Worm (Caenorhabditis elegans) whole organism, late embryonic: ENCODE measurements around the gene H01G02.3.
A peak's percentile ranks its signal among the peaks of the same experiment; 100 is the strongest.

Experiments
- C38D4.7 ChIP-seq: fragments of 200-800 bp; sonication (Bioruptor generic); optimal IDR thresholded peaks from 2 replicates; lab custom pipeline; 2018; ENCODE audit warnings: mild to moderate bottlenecking, missing genetic modification characterization, moderate library complexity, missing compliant biosample characterization
- K02D7.2 ChIP-seq: sonication (generic microtip); optimal IDR thresholded peaks from 2 replicates; lab custom pipeline; 2017; ENCODE audit warnings: mild to moderate bottlenecking, missing genetic modification characterization, missing compliant biosample characterization
- T23F11.4 ChIP-seq: fragments of 200-800 bp; sonication (Bioruptor generic); optimal IDR thresholded peaks from 2 replicates; lab custom pipeline; 2018; ENCODE audit warnings: mild to moderate bottlenecking, missing genetic modification characterization, missing compliant biosample characterization
- Y22D7AL.16 ChIP-seq: sonication (generic microtip); optimal IDR thresholded peaks from 2 replicates; lab custom pipeline; 2016; ENCODE audit warnings: missing genetic modification characterization, missing compliant biosample characterization
- ceh-14 ChIP-seq: sonication (generic microtip); optimal IDR thresholded peaks from 2 replicates; lab custom pipeline; 2016; ENCODE audit warnings: missing genotype, missing genetic modification characterization, missing compliant biosample characterization
- ceh-18 ChIP-seq: sonication (generic microtip); optimal IDR thresholded peaks from 2 replicates; lab custom pipeline; 2016; ENCODE audit warnings: missing genetic modification characterization, missing compliant biosample characterization
- ceh-2 ChIP-seq: sonication (generic microtip); optimal IDR thresholded peaks from 2 replicates; lab custom pipeline; 2016; ENCODE audit warnings: missing genotype, missing genetic modification characterization, missing compliant biosample characterization
- ceh-31 ChIP-seq: sonication (generic microtip); optimal IDR thresholded peaks from 2 replicates; lab custom pipeline; 2016; ENCODE audit warnings: missing genetic modification characterization, missing compliant biosample characterization
- ceh-34 ChIP-seq: sonication (generic microtip); optimal IDR thresholded peaks from 2 replicates; lab custom pipeline; 2016; ENCODE audit warnings: mild to moderate bottlenecking, missing genetic modification characterization, missing compliant biosample characterization
- ceh-45 ChIP-seq: fragments of 200-800 bp; sonication (Bioruptor generic); IDR thresholded peaks from 2 replicates; pipeline ENCODE4 v1.3.6; 2022; ENCODE audit warnings: missing genetic modification reagents, missing genetic modification characterization, missing compliant biosample characterization
- ceh-6 ChIP-seq: fragments of 200-800 bp; sonication (Bioruptor generic); optimal IDR thresholded peaks from 2 replicates; lab custom pipeline; 2018; ENCODE audit warnings: mild to moderate bottlenecking, missing genetic modification characterization, missing compliant biosample characterization
- ceh-9 ChIP-seq: sonication (generic microtip); optimal IDR thresholded peaks from 2 replicates; lab custom pipeline; 2016; ENCODE audit warnings: mild to moderate bottlenecking, missing genetic modification characterization, inconsistent platforms, missing compliant biosample characterization
- elt-4 ChIP-seq: sonication (generic microtip); optimal IDR thresholded peaks from 2 replicates; lab custom pipeline; 2016; ENCODE audit warnings: missing genetic modification characterization, missing compliant biosample characterization
- eyg-1 ChIP-seq: sonication (generic microtip); optimal IDR thresholded peaks from 2 replicates; lab custom pipeline; 2016; ENCODE audit warnings: missing genotype, missing genetic modification characterization, missing compliant biosample characterization
- fax-1 ChIP-seq: sonication (generic microtip); optimal IDR thresholded peaks from 2 replicates; lab custom pipeline; 2016; ENCODE audit warnings: missing genotype, missing genetic modification characterization, missing compliant biosample characterization
- fkh-10 ChIP-seq: fragments of 150-350 bp; optimal IDR thresholded peaks from 2 replicates; lab custom pipeline; 2014; ENCODE audit warnings: missing biosample characterization, missing genetic modification reagents, missing genetic modification characterization
- fkh-6 ChIP-seq: sonication (generic microtip); optimal IDR thresholded peaks from 2 replicates; lab custom pipeline; 2016; ENCODE audit warnings: missing genetic modification characterization, missing compliant biosample characterization
- gmeb-2 ChIP-seq: sonication (generic microtip); optimal IDR thresholded peaks from 2 replicates; lab custom pipeline; 2016; ENCODE audit warnings: missing genetic modification characterization, inconsistent platforms, missing compliant biosample characterization
- hlh-15 ChIP-seq: sonication (generic microtip); optimal IDR thresholded peaks from 2 replicates; lab custom pipeline; 2016; ENCODE audit warnings: missing genetic modification characterization, missing compliant biosample characterization
- hlh-30 ChIP-seq: sonication (generic microtip); optimal IDR thresholded peaks from 2 replicates; lab custom pipeline; 2017; ENCODE audit warnings: antibody characterized with exemption, missing genetic modification characterization, missing compliant biosample characterization; ENCODE audit not compliant: insufficient read depth
- mec-3 ChIP-seq: sonication (generic microtip); optimal IDR thresholded peaks from 2 replicates; lab custom pipeline; 2016; ENCODE audit warnings: borderline replicate concordance, missing genetic modification characterization, missing compliant biosample characterization
- nfya-1 ChIP-seq: sonication (generic microtip); optimal IDR thresholded peaks from 2 replicates; lab custom pipeline; 2017; ENCODE audit warnings: missing genetic modification characterization, mild to moderate bottlenecking, missing compliant biosample characterization, antibody characterized with exemption, moderate library complexity
- nhr-11 ChIP-seq: fragments of 150-350 bp; optimal IDR thresholded peaks from 2 replicates; lab custom pipeline; 2014; ENCODE audit warnings: missing biosample characterization, missing genetic modification characterization
- odd-2 ChIP-seq: sonication (generic microtip); optimal IDR thresholded peaks from 2 replicates; lab custom pipeline; 2017; ENCODE audit warnings: antibody characterized with exemption, mild to moderate bottlenecking, missing genetic modification characterization, missing compliant biosample characterization
- pag-3 ChIP-seq: sonication (generic microtip); optimal IDR thresholded peaks from 2 replicates; lab custom pipeline; 2016; ENCODE audit warnings: missing compliant biosample characterization, missing genetic modification characterization, borderline replicate concordance
- pat-9 ChIP-seq: fragments of 200-800 bp; sonication (Bioruptor generic); optimal IDR thresholded peaks from 2 replicates; lab custom pipeline; 2018; ENCODE audit warnings: mild to moderate bottlenecking, missing genetic modification characterization, moderate library complexity, missing compliant biosample characterization
- pax-1 ChIP-seq: fragments of 150-350 bp; optimal IDR thresholded peaks from 2 replicates; lab custom pipeline; 2014; ENCODE audit warnings: missing biosample characterization, missing genetic modification characterization
- pha-2 ChIP-seq: sonication (generic microtip); optimal IDR thresholded peaks from 2 replicates; lab custom pipeline; 2017; ENCODE audit warnings: mild to moderate bottlenecking, missing genetic modification characterization, missing compliant biosample characterization
- pqm-1 ChIP-seq: sonication (generic microtip); optimal IDR thresholded peaks from 2 replicates; lab custom pipeline; 2016; ENCODE audit warnings: missing genetic modification characterization, missing compliant biosample characterization
- pros-1 ChIP-seq: fragments of 150-350 bp; optimal IDR thresholded peaks from 2 replicates; lab custom pipeline; 2014; ENCODE audit warnings: missing biosample characterization, missing genetic modification reagents, missing genetic modification characterization
- sdc-2 ChIP-seq: sonication (generic microtip); optimal IDR thresholded peaks from 2 replicates; lab custom pipeline; 2016; ENCODE audit warnings: missing genotype, missing genetic modification characterization, missing compliant biosample characterization
- sox-2 ChIP-seq: fragments of 200-800 bp; sonication (Bioruptor generic); IDR thresholded peaks from 2 replicates; pipeline ENCODE4 v1.3.6; 2022; ENCODE audit warnings: missing genetic modification reagents, missing genetic modification characterization, missing compliant biosample characterization
- syd-9 ChIP-seq: sonication (generic microtip); optimal IDR thresholded peaks from 2 replicates; lab custom pipeline; 2016; ENCODE audit warnings: mild to moderate bottlenecking, missing genetic modification characterization, moderate library complexity, missing compliant biosample characterization
- tbx-2 ChIP-seq: sonication (generic microtip); optimal IDR thresholded peaks from 2 replicates; lab custom pipeline; 2016; ENCODE audit warnings: missing genetic modification characterization, missing compliant biosample characterization
- tbx-7 ChIP-seq: sonication (generic microtip); optimal IDR thresholded peaks from 2 replicates; lab custom pipeline; 2016; ENCODE audit warnings: missing genotype, missing genetic modification characterization, missing compliant biosample characterization
- ttx-3 ChIP-seq: sonication (generic microtip); optimal IDR thresholded peaks from 2 replicates; lab custom pipeline; 2016; ENCODE audit warnings: missing genetic modification reagents, missing genetic modification characterization, missing compliant biosample characterization
- unc-42 ChIP-seq: sonication (generic microtip); optimal IDR thresholded peaks from 2 replicates; lab custom pipeline; 2016; ENCODE audit warnings: missing genotype, missing genetic modification characterization, missing compliant biosample characterization
- unc-55 ChIP-seq: sonication (generic microtip); optimal IDR thresholded peaks from 2 replicates; lab custom pipeline; 2017; ENCODE audit warnings: missing biosample characterization, missing genetic modification reagents, missing genetic modification characterization
- zip-5 ChIP-seq: sonication (generic microtip); optimal IDR thresholded peaks from 2 replicates; lab custom pipeline; 2016; ENCODE audit warnings: missing genetic modification characterization, missing compliant biosample characterization

The H01G02.3 gene

ce11 chrIV:11812017-11812416, 19.6 kb upstream of the H01G02.3 start:
- no peak for TF ChIP-seq sox-2 (GFP tag; lab: Robert Waterston, UW)
- TF ChIP-seq fkh-6 (tag; lab: Kevin White, UChicago): no peak
- TF ChIP-seq ceh-34 (tag; lab: Kevin White, UChicago): no peak
- no peak for TF ChIP-seq ceh-31 (tag; lab: Kevin White, UChicago)
- TF ChIP-seq eyg-1 (tag; lab: Kevin White, UChicago): no peak
- TF ChIP-seq tbx-7 (tag; lab: Kevin White, UChicago): no peak
- no peak for TF ChIP-seq sdc-2 (tag; lab: Kevin White, UChicago)
- no peak for TF ChIP-seq pqm-1 (tag; lab: Kevin White, UChicago)
- TF ChIP-seq Y22D7AL.16 (tag; lab: Kevin White, UChicago): no peak
- no peak for TF ChIP-seq T23F11.4 (GFP tag; lab: Kevin White, UChicago)
- no peak for TF ChIP-seq fax-1 (tag; lab: Kevin White, UChicago)
- TF ChIP-seq mec-3: no peak
- TF ChIP-seq C38D4.7 (GFP tag; lab: Kevin White, UChicago): no peak
- TF ChIP-seq pha-2 (tag; lab: Kevin White, UChicago): no peak
- TF ChIP-seq fkh-10 (GFP tag; lab: Kevin White, UChicago): no peak
- no peak for TF ChIP-seq syd-9 (tag; lab: Kevin White, UChicago)
- TF ChIP-seq hlh-15 (tag; lab: Kevin White, UChicago): no peak
- TF ChIP-seq gmeb-2 (tag; lab: Kevin White, UChicago): no peak

- peak; percentile 73 for TF ChIP-seq nfya-1 (tag; lab: Kevin White, UChicago)
- TF ChIP-seq elt-4 (tag; lab: Kevin White, UChicago): no peak
- peak; percentile 66 for TF ChIP-seq tbx-2 (tag; lab: Kevin White, UChicago)
- TF ChIP-seq unc-42 (tag; lab: Kevin White, UChicago): peak; percentile 82
- TF ChIP-seq pros-1 (tag; lab: Kevin White, UChicago): peak; percentile 27
- TF ChIP-seq ceh-14 (tag; lab: Kevin White, UChicago): peak; percentile 0
- peak; percentile 84 for TF ChIP-seq ceh-18 (tag; lab: Kevin White, UChicago)
- no peak for TF ChIP-seq ceh-45 (GFP tag; lab: Robert Waterston, UW)
- no peak for TF ChIP-seq ceh-9 (tag; lab: Kevin White, UChicago)
- no peak for TF ChIP-seq sdc-2 (tag; lab: Kevin White, UChicago)
- TF ChIP-seq ceh-31 (tag; lab: Kevin White, UChicago): peak; percentile 58
- TF ChIP-seq, all 69 proteins: peak for 7
These were observed 17.3 kb upstream of the H01G02.3 start for ce11 chrIV:11809708-11810114.

ce11 chrIV:11809047-11809446, 16.7 kb upstream of the H01G02.3 start:
- TF ChIP-seq tbx-7 (tag; lab: Kevin White, UChicago) (no peak), pat-9 (tag; lab: Kevin White, UChicago) (no peak), ttx-3 (tag; lab: Kevin White, UChicago) (no peak), ceh-6 (GFP tag; lab: Kevin White, UChicago) (no peak), mec-3 (no peak)
- TF ChIP-seq, all 69 proteins: peak for 0

- TF ChIP-seq ceh-14 (tag; lab: Kevin White, UChicago) (no peak), pqm-1 (tag; lab: Kevin White, UChicago) (no peak), C38D4.7 (GFP tag; lab: Kevin White, UChicago) (no peak), odd-2 (tag; lab: Kevin White, UChicago) (no peak), hlh-30 (no peak), fax-1 (tag; lab: Kevin White, UChicago) (no peak), ceh-2 (tag; lab: Kevin White, UChicago) (no peak), nhr-11 (tag; lab: Kevin White, UChicago) (no peak), pax-1 (tag; lab: Kevin White, UChicago) (no peak), K02D7.2 (tag; lab: Kevin White, UChicago) (no peak), unc-55 (GFP tag; lab: Kevin White, UChicago) (no peak), ceh-6 (GFP tag; lab: Kevin White, UChicago) (no peak), zip-5 (tag; lab: Kevin White, UChicago) (no peak), pag-3 (tag; lab: Kevin White, UChicago) (no peak), unc-42 (tag; lab: Kevin White, UChicago) (no peak)
These were observed 11.7 kb upstream of the H01G02.3 start, which contains the start of gene H01G02.1 for ce11 chrIV:11804053-11804452. H01G02.1 (minus strand) TSS chrIV:11804153.
